Fruit fly (Drosophila melanogaster) whole organism, embryonic: ENCODE results near the gene CG17601.

Experiments
- ATbp ChIP-seq: fragments of 200-800 bp; sonication (Bioruptor generic); optimal IDR thresholded peaks from 2 replicates; lab custom pipeline; 2017; ENCODE audit warnings: missing biosample characterization, mild to moderate bottlenecking, missing genetic modification characterization, missing genetic modification reagents
- Blimp-1 ChIP-seq: fragments of 200-800 bp; sonication (Bioruptor generic); optimal IDR thresholded peaks from 3 replicates; lab custom pipeline; 2018; ENCODE audit warnings: missing biosample characterization, missing genetic modification characterization, mild to moderate bottlenecking, moderate library complexity, missing genetic modification reagents
- CG10565 ChIP-seq: fragments of 200-800 bp; sonication (Bioruptor generic); optimal IDR thresholded peaks from 3 replicates; lab custom pipeline; 2016; ENCODE audit warnings: missing biosample characterization, mild to moderate bottlenecking, missing genetic modification characterization
- CG10979 ChIP-seq: fragments of 200-800 bp; sonication (Bioruptor generic); optimal IDR thresholded peaks from 2 replicates; lab custom pipeline; 2018; ENCODE audit warnings: missing biosample characterization, mild to moderate bottlenecking, missing genetic modification characterization, moderate library complexity
- CG1233 ChIP-seq: fragments of 200-800 bp; sonication (Bioruptor generic); optimal IDR thresholded peaks from 4 replicates; lab custom pipeline; 2018; ENCODE audit warnings: missing biosample characterization, mild to moderate bottlenecking, missing genetic modification characterization
- CG12942 ChIP-seq: fragments of 200-800 bp; sonication (Bioruptor generic); optimal IDR thresholded peaks from 3 replicates; lab custom pipeline; 2016; ENCODE audit warnings: missing biosample characterization, missing genetic modification characterization
- CG13424 ChIP-seq: fragments of 200-800 bp; sonication (Bioruptor generic); optimal IDR thresholded peaks from 2 replicates; lab custom pipeline; 2019; ENCODE audit warnings: missing biosample characterization, mild to moderate bottlenecking, missing genetic modification characterization, moderate library complexity
- CG1529 ChIP-seq: fragments of 200-800 bp; sonication (Bioruptor generic); optimal IDR thresholded peaks from 3 replicates; lab custom pipeline; 2018; ENCODE audit warnings: missing biosample characterization, missing genetic modification characterization
- CG15601 ChIP-seq: fragments of 200-800 bp; sonication (Bioruptor generic); optimal IDR thresholded peaks from 3 replicates; lab custom pipeline; 2019; ENCODE audit warnings: missing biosample characterization, mild to moderate bottlenecking, missing genetic modification characterization, moderate library complexity
- CG1602 ChIP-seq: fragments of 200-800 bp; sonication (Bioruptor generic); optimal IDR thresholded peaks from 3 replicates; lab custom pipeline; 2016; ENCODE audit warnings: missing biosample characterization, missing genetic modification characterization
- CG16863 ChIP-seq: fragments of 200-800 bp; sonication (Bioruptor generic); optimal IDR thresholded peaks from 3 replicates; lab custom pipeline; 2016; ENCODE audit warnings: missing biosample characterization, missing genetic modification characterization
- CG17385 ChIP-seq: fragments of 200-800 bp; sonication (Bioruptor generic); optimal IDR thresholded peaks from 3 replicates; lab custom pipeline; 2018; ENCODE audit warnings: missing biosample characterization, mild to moderate bottlenecking, missing genetic modification characterization
- CG17612 ChIP-seq: fragments of 200-800 bp; sonication (Bioruptor generic); IDR thresholded peaks from 2 replicates; pipeline ENCODE4 v1.3.6; 2022; ENCODE audit warnings: missing biosample characterization, missing genetic modification characterization
- CG18262 ChIP-seq: fragments of 200-800 bp; optimal IDR thresholded peaks from 3 replicates; lab custom pipeline; 2019; ENCODE audit warnings: missing biosample characterization, mild to moderate bottlenecking, missing genetic modification characterization, moderate library complexity
- CG2129 ChIP-seq: fragments of 200-800 bp; sonication (Bioruptor generic); IDR thresholded peaks from 2 replicates; pipeline ENCODE4 v1.3.6; 2022; ENCODE audit warnings: missing biosample characterization, missing genetic modification characterization; ENCODE audit not compliant: partially characterized antibody
- CG2875 ChIP-seq: fragments of 200-800 bp; sonication (Bioruptor generic); optimal IDR thresholded peaks from 2 replicates; lab custom pipeline; 2017; ENCODE audit warnings: missing biosample characterization, mild to moderate bottlenecking, missing genetic modification characterization, missing genetic modification reagents
- CG31441 ChIP-seq: fragments of 200-800 bp; sonication (Bioruptor generic); IDR thresholded peaks from 2 replicates; pipeline ENCODE4 v1.3.6; 2022; ENCODE audit warnings: missing biosample characterization, missing genetic modification characterization
- CG33213 ChIP-seq: fragments of 200-800 bp; sonication (Bioruptor generic); optimal IDR thresholded peaks from 3 replicates; lab custom pipeline; 2016; ENCODE audit warnings: missing biosample characterization, missing genetic modification characterization
- CG3407 ChIP-seq: fragments of 200-800 bp; sonication (Bioruptor generic); optimal IDR thresholded peaks from 2 replicates; lab custom pipeline; 2018; ENCODE audit warnings: missing biosample characterization, mild to moderate bottlenecking, missing genetic modification characterization
- CG4820 ChIP-seq: fragments of 200-800 bp; sonication (Bioruptor generic); optimal IDR thresholded peaks from 3 replicates; lab custom pipeline; 2016; ENCODE audit warnings: missing biosample characterization, missing genetic modification characterization
- CG6689 ChIP-seq: fragments of 200-800 bp; sonication (Bioruptor generic); IDR thresholded peaks from 2 replicates; pipeline ENCODE4 v1.3.6; 2022; ENCODE audit warnings: missing biosample characterization, missing genetic modification characterization
- CG7839 ChIP-seq: fragments of 200-800 bp; sonication (Bioruptor generic); optimal IDR thresholded peaks from 3 replicates; lab custom pipeline; 2018; ENCODE audit warnings: missing biosample characterization, mild to moderate bottlenecking, missing genetic modification characterization, moderate library complexity
- CG8944 ChIP-seq: fragments of 200-800 bp; sonication (Bioruptor generic); optimal IDR thresholded peaks from 3 replicates; lab custom pipeline; 2016; ENCODE audit warnings: missing biosample characterization, missing genetic modification characterization
- CG9437 ChIP-seq: fragments of 200-800 bp; sonication (Bioruptor generic); optimal IDR thresholded peaks from 2 replicates; lab custom pipeline; 2018; ENCODE audit warnings: missing biosample characterization, mild to moderate bottlenecking, missing genetic modification characterization
- D ChIP-seq, 2 experiments: fragments of 200-800 bp in 1 of 2; fragments of >200 bp in 1 of 2; sonication (Bioruptor generic) in 1 of 2; optimal IDR thresholded peaks; 2 replicates in 1 of 2; 3 replicates in 1 of 2; lab custom pipeline; 2017; ENCODE audit warnings: mild to moderate bottlenecking in 1 of 2, missing biosample characterization in 1 of 2, missing genetic modification characterization in 1 of 2, missing genetic modification reagents in 1 of 2
- HLH4C ChIP-seq: fragments of 200-800 bp; sonication (Bioruptor generic); IDR thresholded peaks from 3 replicates; pipeline ENCODE4 v1.3.6; 2022; ENCODE audit warnings: missing biosample characterization, missing genetic modification characterization; ENCODE audit not compliant: partially characterized antibody
- Hr78 ChIP-seq, 2 experiments: fragments of 200-800 bp in 1 of 2; fragments of >200 bp in 1 of 2; sonication (Bioruptor generic) in 1 of 2; optimal IDR thresholded peaks; 2 replicates each; lab custom pipeline; 2017 to 2019; ENCODE audit warnings: missing biosample characterization in 2 of 2, missing genetic modification characterization in 2 of 2, mild to moderate bottlenecking in 1 of 2, moderate library complexity in 1 of 2
- Mad ChIP-seq: fragments of 200-800 bp; sonication (Bioruptor generic); optimal IDR thresholded peaks from 2 replicates; lab custom pipeline; 2016; ENCODE audit warnings: missing biosample characterization, missing genetic modification characterization
- Med ChIP-seq: fragments of 200-800 bp; sonication (Bioruptor generic); peaks from one replicate; lab custom pipeline; 2016; ENCODE audit warnings: missing biosample characterization, missing genetic modification characterization, mild to moderate bottlenecking, inconsistent platforms, moderate library complexity
- Pdp1 ChIP-seq, 2 experiments: fragments of 200-800 bp; sonication (Bioruptor generic); optimal IDR thresholded peaks; 3 replicates each; lab custom pipeline; 2016; ENCODE audit warnings: missing biosample characterization in 2 of 2, missing genetic modification characterization in 2 of 2, mild to moderate bottlenecking in 1 of 2, moderate library complexity in 1 of 2
- Ptx1 ChIP-seq: fragments of 200-800 bp; sonication (Bioruptor generic); IDR thresholded peaks from 2 replicates; pipeline ENCODE4 v1.3.6; 2022; ENCODE audit warnings: missing biosample characterization, missing genetic modification characterization
- Sox102F ChIP-seq: fragments of 200-800 bp; sonication (Bioruptor generic); optimal IDR thresholded peaks from 2 replicates; lab custom pipeline; 2018; ENCODE audit warnings: missing biosample characterization, mild to moderate bottlenecking, missing genetic modification characterization, moderate library complexity
- YL-1 ChIP-seq: fragments of 200-800 bp; sonication (Bioruptor generic); optimal IDR thresholded peaks from 3 replicates; lab custom pipeline; 2017; ENCODE audit warnings: missing biosample characterization, mild to moderate bottlenecking, missing genetic modification characterization
- ap ChIP-seq: fragments of 200-800 bp; sonication (Bioruptor generic); IDR thresholded peaks from 2 replicates; pipeline ENCODE4 v1.3.6; 2022; ENCODE audit warnings: missing biosample characterization, missing genetic modification characterization
- bab2 ChIP-seq: fragments of 200-800 bp; sonication (Bioruptor generic); optimal IDR thresholded peaks from 2 replicates; lab custom pipeline; 2016; ENCODE audit warnings: missing biosample characterization, missing genetic modification characterization
- bcd ChIP-seq: fragments of 200-800 bp; sonication (Bioruptor generic); optimal IDR thresholded peaks from 2 replicates; lab custom pipeline; 2017; ENCODE audit warnings: missing biosample characterization, mild to moderate bottlenecking, missing genetic modification characterization
- crol ChIP-seq: fragments of 200-800 bp; sonication (Bioruptor generic); IDR thresholded peaks from 2 replicates; pipeline ENCODE4 v1.3.6; 2022; ENCODE audit warnings: missing biosample characterization, missing genetic modification characterization
- dpn ChIP-seq, 2 experiments: fragments of 200-800 bp; sonication (Bioruptor generic); optimal IDR thresholded peaks; 3 replicates each; lab custom pipeline; 2016; ENCODE audit warnings: missing biosample characterization in 2 of 2, missing genetic modification characterization in 2 of 2
- esg ChIP-seq: fragments of 200-800 bp; sonication (Bioruptor generic); conservative IDR thresholded peaks from 2 replicates; pipeline ENCODE4 v1.3.6; 2022; ENCODE audit warnings: missing biosample characterization, missing genetic modification characterization
- eve ChIP-seq, 2 experiments: fragments of >200 bp; optimal IDR thresholded peaks; 2 replicates each; lab custom pipeline; 2017; ENCODE audit warnings: missing biosample characterization in 2 of 2, missing genetic modification characterization in 2 of 2
- ewg ChIP-seq: fragments of 200-800 bp; sonication (Bioruptor generic); optimal IDR thresholded peaks from 3 replicates; lab custom pipeline; 2017; ENCODE audit warnings: mild to moderate bottlenecking, missing biosample characterization, missing genetic modification reagents, missing genetic modification characterization
- exex ChIP-seq: fragments of 200-800 bp; sonication (Bioruptor generic); optimal IDR thresholded peaks from 4 replicates; lab custom pipeline; 2018; ENCODE audit warnings: missing biosample characterization, mild to moderate bottlenecking, missing genetic modification characterization, moderate library complexity
- gem ChIP-seq: fragments of 200-800 bp; sonication (Bioruptor generic); optimal IDR thresholded peaks from 2 replicates; lab custom pipeline; 2019; ENCODE audit warnings: missing biosample characterization, mild to moderate bottlenecking, missing genetic modification characterization, moderate library complexity
- nau ChIP-seq: fragments of 200-800 bp; sonication (Bioruptor generic); optimal IDR thresholded peaks from 3 replicates; lab custom pipeline; 2017; ENCODE audit warnings: missing biosample characterization, mild to moderate bottlenecking, missing genetic modification characterization, missing genetic modification reagents
- row ChIP-seq: fragments of 200-800 bp; sonication (Bioruptor generic); IDR thresholded peaks from 3 replicates; pipeline ENCODE4 v1.3.6; 2022; ENCODE audit warnings: missing biosample characterization, missing genetic modification characterization
- sug ChIP-seq: fragments of 200-800 bp; optimal IDR thresholded peaks from 2 replicates; lab custom pipeline; 2019; ENCODE audit warnings: missing biosample characterization, mild to moderate bottlenecking, missing genetic modification characterization, moderate library complexity
- tin ChIP-seq: fragments of 200-800 bp; sonication (Bioruptor generic); optimal IDR thresholded peaks from 3 replicates; lab custom pipeline; 2016; ENCODE audit warnings: missing biosample characterization, missing genetic modification characterization
- wor ChIP-seq: fragments of 200-800 bp; sonication (Bioruptor generic); IDR thresholded peaks from 2 replicates; pipeline ENCODE4 v1.3.6; 2022; ENCODE audit warnings: missing biosample characterization, missing genetic modification characterization
- zen2 ChIP-seq: fragments of 200-800 bp; sonication (Bioruptor generic); IDR thresholded peaks from 3 replicates; pipeline ENCODE4 v1.3.6; 2022; ENCODE audit warnings: missing biosample characterization, missing genetic modification characterization; ENCODE audit not compliant: partially characterized antibody

CG17601 gene

DNA sequence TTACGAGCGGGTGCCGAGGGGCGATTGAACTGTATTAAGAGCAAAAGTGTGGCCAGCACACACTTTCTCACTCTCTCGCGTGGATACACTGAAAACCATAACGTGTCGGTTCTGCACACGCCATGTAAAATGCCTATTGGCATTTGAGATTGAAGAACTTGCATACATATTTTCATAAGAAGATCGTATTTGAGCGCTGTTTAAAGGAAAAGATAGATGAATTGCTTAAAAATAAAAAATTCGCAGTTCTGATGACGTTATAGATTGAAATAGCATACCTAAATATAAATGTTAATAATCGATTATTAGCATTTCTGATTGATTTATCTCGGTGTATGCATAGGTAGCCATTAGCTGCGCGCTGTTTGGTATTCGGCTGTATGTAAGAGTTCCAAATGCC lies 37.8 kb upstream of the CG17601 start (continued):
- peak; percentile 29 for TF ChIP-seq CG1529 (GFP tag; lab: Kevin White, UChicago)
- TF ChIP-seq Mad (GFP tag; lab: Kevin White, UChicago) = no peak
- TF ChIP-seq row (GFP tag; lab: Robert Waterston, UW) = peak; percentile 49
- peak; percentile 13 for TF ChIP-seq bab2 (GFP tag; lab: Kevin White, UChicago)
- no peak for TF ChIP-seq YL-1 (GFP tag; lab: Kevin White, UChicago)
- peak; percentile 51 for TF ChIP-seq CG10979 (tag; lab: Kevin White, UChicago)
- peak; percentile 9 for TF ChIP-seq CG15601 (tag; lab: Kevin White, UChicago)
- TF ChIP-seq nau (GFP tag; lab: Kevin White, UChicago) = no peak
- no peak for TF ChIP-seq sug (tag; lab: Kevin White, UChicago)
- TF ChIP-seq wor (GFP tag; lab: Robert Waterston, UW) = 0 out of 2 replicates have a peak, but pooled peaks have one; percentile 33
- TF ChIP-seq ap (GFP tag; lab: Robert Waterston, UW) = no peak
- TF ChIP-seq exex (tag; lab: Kevin White, UChicago) = no peak
- no peak for TF ChIP-seq zen2 (GFP tag; lab: Robert Waterston, UW)
- peak; percentile 10 for TF ChIP-seq CG1233 (GFP tag; lab: Kevin White, UChicago)
- no peak for TF ChIP-seq CG10565 (GFP tag; lab: Kevin White, UChicago)
- TF ChIP-seq ewg (GFP tag; lab: Kevin White, UChicago) = peak; percentile 25
- no peak for TF ChIP-seq crol
- no peak for TF ChIP-seq CG17612
- TF ChIP-seq CG4820 (GFP tag; lab: Kevin White, UChicago) = peak; percentile 37
- TF ChIP-seq Med (GFP tag; lab: Kevin White, UChicago) = peak; percentile 75
- no peak for TF ChIP-seq HLH4C
- peak; percentile 2 for TF ChIP-seq CG1602 (GFP tag; lab: Kevin White, UChicago)
- peak in 1 of 2 experiments; percentile 40 for TF ChIP-seq eve (GFP tag; optimal IDR thresholded peaks at IDR 0.05; lab: Kevin White, UChicago)
- TF ChIP-seq CG16863 (GFP tag; lab: Kevin White, UChicago) = peak; percentile 0
- peak; percentile 42; the same call in 1 of the 2 replicates for TF ChIP-seq CG31441 (GFP tag; lab: Robert Waterston, UW)
- peak; percentile 18; the same call in 1 of the 2 replicates for TF ChIP-seq esg (GFP tag; lab: Robert Waterston, UW)
- peak; percentile 2 for TF ChIP-seq CG8944 (GFP tag; lab: Kevin White, UChicago)
- TF ChIP-seq CG33213 (GFP tag; lab: Kevin White, UChicago) = no peak
- peak; percentile 18 for TF ChIP-seq CG17385
- no peak for TF ChIP-seq CG2129 (GFP tag; lab: Robert Waterston, UW)
- no peak for TF ChIP-seq CG12942 (GFP tag; lab: Kevin White, UChicago)
- TF ChIP-seq CG6689 (GFP tag; lab: Robert Waterston, UW) = peak; percentile 42
- peak; percentile 66 for TF ChIP-seq Blimp-1 (GFP tag; lab: Kevin White, UChicago)
- TF ChIP-seq CG9437 = no peak
- TF ChIP-seq bcd (GFP tag; lab: Kevin White, UChicago) = peak; percentile 26
- TF ChIP-seq gem = peak; percentile 65
- TF ChIP-seq CG13424 = peak; percentile 41
- peak; percentile 10 to 20 for TF ChIP-seq Pdp1 (GFP tag; optimal IDR thresholded peaks at IDR 0.05; lab: Kevin White, UChicago)
- peak; percentile 0 for TF ChIP-seq CG3407 (GFP tag; lab: Kevin White, UChicago)
- peak; percentile 8 for TF ChIP-seq CG2875 (GFP tag; lab: Kevin White, UChicago)
- TF ChIP-seq CG18262 = peak; percentile 48
- TF ChIP-seq dpn (GFP tag; optimal IDR thresholded peaks at IDR 0.05; lab: Kevin White, UChicago) = peak; percentile 5
- TF ChIP-seq Hr78 (GFP tag; optimal IDR thresholded peaks at IDR 0.05; lab: Kevin White, UChicago) = peak in 1 of 2 experiments; percentile 3
- TF ChIP-seq tin (GFP tag; lab: Kevin White, UChicago) = no peak
- no peak for TF ChIP-seq Ptx1 (GFP tag; lab: Robert Waterston, UW)
- TF ChIP-seq CG7839 = peak; percentile 50
- peak; percentile 65 for TF ChIP-seq ATbp
- TF ChIP-seq Sox102F (GFP tag; lab: Kevin White, UChicago) = peak; percentile 67
- TF ChIP-seq D (optimal IDR thresholded peaks at IDR 0.05; lab: Kevin White, UChicago) = no peak
- TF ChIP-seq D (GFP tag; optimal IDR thresholded peaks at IDR 0.05; lab: Kevin White, UChicago) = peak; percentile 34
